Fruit fly (Drosophila melanogaster) whole organism, prepupa: Measurements from ENCODE around the gene RecQ5.

ENCODE experiments used
- Blimp-1 ChIP-seq: fragments of 200-800 bp; sonication (Bioruptor generic); optimal IDR thresholded peaks from 3 replicates; lab custom pipeline; 2017; ENCODE audit warnings: missing biosample characterization, missing genetic modification characterization, mild to moderate bottlenecking, moderate library complexity, missing genetic modification reagents
- CG11902 ChIP-seq: fragments of 200-800 bp; sonication (Bioruptor generic); optimal IDR thresholded peaks from 3 replicates; lab custom pipeline; 2016; ENCODE audit warnings: missing biosample characterization, missing genetic modification characterization
- CG16779 ChIP-seq: fragments of 200-800 bp; sonication (Bioruptor generic); optimal IDR thresholded peaks from 3 replicates; lab custom pipeline; 2017; ENCODE audit warnings: missing biosample characterization, mild to moderate bottlenecking, missing genetic modification characterization
- CG3032 ChIP-seq: fragments of 200-800 bp; optimal IDR thresholded peaks from 2 replicates; lab custom pipeline; 2019; ENCODE audit warnings: missing biosample characterization, mild to moderate bottlenecking, missing genetic modification characterization, moderate library complexity
- CG7368 ChIP-seq: fragments of 200-800 bp; sonication (Bioruptor generic); optimal IDR thresholded peaks from 3 replicates; lab custom pipeline; 2016; ENCODE audit warnings: missing biosample characterization, missing genetic modification characterization
- Gug ChIP-seq: fragments of 200-800 bp; sonication (Bioruptor generic); IDR thresholded peaks from 2 replicates; pipeline ENCODE4 v1.3.6; 2022; ENCODE audit warnings: missing biosample characterization, missing genetic modification characterization
- Hr39 ChIP-seq: fragments of 200-800 bp; sonication (Bioruptor generic); optimal IDR thresholded peaks from 2 replicates; lab custom pipeline; 2016; ENCODE audit warnings: missing biosample characterization, missing genetic modification characterization
- Lpt ChIP-seq: fragments of 200-800 bp; sonication (Bioruptor generic); optimal IDR thresholded peaks from 3 replicates; lab custom pipeline; 2016; ENCODE audit warnings: missing biosample characterization, missing genetic modification characterization
- Sox14 ChIP-seq: fragments of 200-800 bp; sonication (Bioruptor generic); optimal IDR thresholded peaks from 3 replicates; lab custom pipeline; 2016; ENCODE audit warnings: missing biosample characterization, missing genetic modification characterization
- acj6 ChIP-seq: fragments of 200-800 bp; sonication (Bioruptor generic); optimal IDR thresholded peaks from 3 replicates; lab custom pipeline; 2016; ENCODE audit warnings: missing biosample characterization, missing genetic modification characterization
- cyc ChIP-seq: fragments of 200-800 bp; sonication (Bioruptor generic); optimal IDR thresholded peaks from 3 replicates; lab custom pipeline; 2016; ENCODE audit warnings: missing biosample characterization, missing genetic modification characterization
- dsx ChIP-seq: fragments of 200-800 bp; optimal IDR thresholded peaks from 3 replicates; lab custom pipeline; 2019; ENCODE audit warnings: missing biosample characterization, mild to moderate bottlenecking, missing genetic modification characterization, moderate library complexity; ENCODE audit not compliant: poor library complexity, severe bottlenecking
- pdm3 ChIP-seq: fragments of 200-800 bp; sonication (Bioruptor generic); optimal IDR thresholded peaks from 3 replicates; lab custom pipeline; 2016; ENCODE audit warnings: missing biosample characterization, missing genetic modification characterization
- topi ChIP-seq: fragments of 200-800 bp; sonication (Bioruptor generic); optimal IDR thresholded peaks from 3 replicates; lab custom pipeline; 2016; ENCODE audit warnings: missing biosample characterization, missing genetic modification characterization

DNA sequence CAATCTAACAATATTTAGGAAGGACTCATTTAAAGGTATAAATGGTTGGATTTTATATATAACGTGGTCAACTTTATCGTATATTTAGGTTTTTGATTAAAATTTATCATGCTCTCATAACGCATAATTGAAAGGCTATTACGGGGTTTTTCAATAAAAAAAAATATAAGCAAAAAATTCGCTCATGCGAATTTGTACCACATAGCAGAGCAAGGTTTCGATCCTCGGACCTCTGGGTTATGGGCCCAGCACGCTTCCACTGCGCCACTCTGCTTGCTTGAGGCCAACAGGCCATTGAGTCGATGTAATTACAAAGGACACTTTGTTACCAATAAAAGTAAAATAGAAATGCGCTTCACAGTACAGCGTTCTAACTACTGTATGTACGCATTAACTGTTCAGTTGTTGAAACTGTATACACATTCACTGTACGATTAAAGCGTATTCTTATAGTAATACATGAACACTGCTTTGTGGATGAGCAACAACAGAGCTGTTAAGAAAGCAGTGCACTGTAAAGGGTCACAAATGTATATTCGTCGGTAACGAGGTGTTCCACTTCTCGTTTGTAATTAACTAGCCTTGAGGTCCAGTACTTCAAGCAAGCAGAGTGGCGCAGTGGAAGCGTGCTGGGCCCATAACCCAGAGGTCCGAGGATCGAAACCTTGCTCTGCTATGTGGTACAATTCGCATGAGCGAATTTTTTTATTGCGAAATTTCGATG is 42.0 kb upstream of the RecQ5 start:
- TF ChIP-seq CG11902 (GFP tag; lab: Kevin White, UChicago) (no peak), Sox14 (GFP tag; lab: Kevin White, UChicago) (no peak), Gug (GFP tag; lab: Robert Waterston, UW) (no peak), Blimp-1 (GFP tag; lab: Kevin White, UChicago) (no peak), dsx (GFP tag; lab: Kevin White, UChicago) (no peak), CG16779 (tag; lab: Kevin White, UChicago) (no peak), Lpt (GFP tag; lab: Kevin White, UChicago) (no peak), acj6 (no peak), cyc (GFP tag; lab: Kevin White, UChicago) (no peak), topi (GFP tag; lab: Kevin White, UChicago) (no peak), pdm3 (no peak), Hr39 (no peak), CG3032 (no peak), CG7368 (no peak)
